Fruit fly (Drosophila melanogaster): ENCODE measurements around the gene CG45071.
A peak's percentile ranks its signal among the peaks of the same experiment; 100 is the strongest.

Gene CG45071

DNA sequence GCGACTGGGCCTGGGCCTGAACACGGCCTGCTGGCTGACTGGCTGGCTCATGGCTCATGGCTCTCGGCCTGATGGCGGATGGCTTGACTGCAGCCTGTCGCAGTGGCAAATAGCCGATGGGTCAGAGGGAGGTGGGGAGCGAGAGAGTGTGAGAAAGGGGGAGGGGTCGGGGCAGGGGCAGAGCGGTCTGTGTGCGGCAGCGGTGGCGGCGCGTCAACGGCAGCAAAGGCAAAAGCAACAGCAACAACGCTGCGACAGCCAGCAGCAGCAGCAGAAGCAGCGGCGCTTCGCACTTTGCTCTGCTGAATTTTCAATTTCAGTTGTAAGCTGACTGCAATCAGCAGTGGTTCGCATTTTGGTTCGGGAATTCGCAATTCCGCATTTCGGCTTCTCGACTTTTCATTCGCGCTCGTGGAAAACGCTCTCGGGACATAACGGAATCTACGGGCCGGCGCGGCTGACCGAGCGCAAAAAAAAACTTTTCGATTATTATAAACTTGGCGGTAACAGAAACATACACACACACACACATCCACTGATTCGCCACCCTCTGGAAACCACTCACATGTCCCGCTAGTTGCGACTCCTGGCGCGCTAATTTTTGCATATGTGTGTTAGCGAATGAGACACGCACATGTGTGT is at the start of gene CG45071:
Gene CG45071 (plus strand): TSS at position 317 of the 642 bp plus-strand sequence.
- TF ChIP-seq eg (GFP tag; IDR thresholded peaks at IDR 0.05) (peak; percentile 10; the same call in 1 of the 3 replicates), ss (GFP tag; optimal IDR thresholded peaks at IDR 0.05) (peak in 1 of 2 experiments; percentile 48), dsx (GFP tag; optimal IDR thresholded peaks at IDR 0.05; ENCODE audit: poor library complexity, severe bottlenecking) (no peak), CG6854 (GFP tag; optimal IDR thresholded peaks at IDR 0.05) (peak; percentile 100), CG6163 (GFP tag; IDR thresholded peaks at IDR 0.05) (no peak; the same call in 2 of the 3 replicates), CG8632 (GFP tag; optimal IDR thresholded peaks at IDR 0.05) (no peak), Gug (GFP tag; IDR thresholded peaks at IDR 0.05) (0 out of 2 replicates have a peak, but pooled peaks have one; percentile 24), Blimp-1 (GFP tag; optimal IDR thresholded peaks at IDR 0.05) (peak; percentile 49), CG31627 (GFP tag; optimal IDR thresholded peaks at IDR 0.05) (no peak), CG9139 (GFP tag; optimal IDR thresholded peaks at IDR 0.05) (no peak), CG7368 (GFP tag; optimal IDR thresholded peaks at IDR 0.05) (no peak), CG16779 (tag; optimal IDR thresholded peaks at IDR 0.05) (no peak), Hr4 (GFP tag; optimal IDR thresholded peaks at IDR 0.05) (no peak), svp (GFP tag) (no peak), Eip78C (GFP tag) (peak; percentile 54), CG6276 (GFP tag; optimal IDR thresholded peaks at IDR 0.05) (peak; percentile 3), CG15336 (GFP tag; IDR thresholded peaks at IDR 0.05) (no peak), Sox15 (GFP tag; optimal IDR thresholded peaks at IDR 0.05) (no peak), CG6792 (GFP tag; optimal IDR thresholded peaks at IDR 0.05) (no peak), fkh (GFP tag; optimal IDR thresholded peaks at IDR 0.05) (no peak)

DNA sequence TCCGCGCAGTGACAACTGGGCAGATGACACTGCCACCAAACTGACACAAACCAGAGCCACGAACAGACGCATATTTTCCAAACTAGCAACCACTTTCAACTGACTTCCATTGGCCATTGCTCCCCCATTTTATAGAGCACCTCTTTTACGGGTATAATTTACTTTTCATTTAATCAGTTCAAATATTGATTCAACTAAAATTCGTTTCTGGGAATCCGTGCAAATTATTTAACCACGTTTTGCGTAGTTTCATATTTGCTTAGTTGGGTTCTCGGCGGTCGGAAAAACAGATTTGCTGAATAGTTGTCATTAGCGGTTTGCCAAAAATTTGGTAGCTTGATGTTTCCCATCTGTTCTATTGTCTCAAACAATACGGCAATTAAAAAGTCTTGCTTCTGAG is 44.1 kb upstream of the CG45071 start, which contains the start of gene CG13460:
Gene CG13460 (minus strand): TSS at position 101 of the 400 bp plus-strand sequence.
- no peak for TF ChIP-seq CG15336 (GFP tag; IDR thresholded peaks at IDR 0.05)
- no peak for TF ChIP-seq Met (GFP tag; optimal IDR thresholded peaks at IDR 0.05)
- no peak for TF ChIP-seq salr (GFP tag; optimal IDR thresholded peaks at IDR 0.05)
- TF ChIP-seq Sox15 (GFP tag; optimal IDR thresholded peaks at IDR 0.05): no peak
- no peak for TF ChIP-seq Ets21C (GFP tag; optimal IDR thresholded peaks at IDR 0.05)
- TF ChIP-seq spab (GFP tag; optimal IDR thresholded peaks at IDR 0.05): no peak
- TF ChIP-seq CG11902 (GFP tag; optimal IDR thresholded peaks at IDR 0.05): no peak
- no peak for TF ChIP-seq dac (GFP tag; optimal IDR thresholded peaks at IDR 0.05)
- TF ChIP-seq Eip78C (GFP tag): no peak
- TF ChIP-seq achi (GFP tag; optimal IDR thresholded peaks at IDR 0.05): no peak
- TF ChIP-seq CG9139 (GFP tag; optimal IDR thresholded peaks at IDR 0.05): no peak
- TF ChIP-seq topi (GFP tag; optimal IDR thresholded peaks at IDR 0.05): no peak
- TF ChIP-seq CG6808 (GFP tag; optimal IDR thresholded peaks at IDR 0.05): no peak
- no peak for TF ChIP-seq Ets96B (tag; optimal IDR thresholded peaks at IDR 0.05)
- TF ChIP-seq CG8319 (GFP tag; optimal IDR thresholded peaks at IDR 0.05): no peak
- TF ChIP-seq lz (GFP tag; optimal IDR thresholded peaks at IDR 0.05): no peak

DNA sequence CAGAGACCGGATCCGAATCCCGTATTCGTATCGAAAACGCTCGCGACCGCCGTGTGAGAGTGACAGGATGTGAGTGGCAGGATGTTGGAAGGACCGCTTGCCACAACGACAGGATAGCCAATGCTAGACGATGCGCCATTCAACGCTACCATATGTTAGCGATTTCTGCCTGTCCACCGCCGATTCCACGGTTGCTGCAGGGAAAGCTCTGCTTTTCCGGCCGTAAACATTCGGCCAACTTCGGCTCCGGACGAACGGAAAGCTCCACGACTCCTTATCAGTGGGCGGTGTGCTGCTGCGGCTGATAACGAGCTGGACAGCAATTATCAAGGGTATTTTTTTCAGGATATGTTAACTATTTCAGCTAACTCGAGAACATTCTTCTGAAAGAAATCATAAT is 40.8 kb upstream of the CG45071 start, which contains the start of gene Sytbeta:
Gene Sytbeta (minus strand): TSS at position 101 of the 400 bp plus-strand sequence.
- TF ChIP-seq achi (GFP tag; optimal IDR thresholded peaks at IDR 0.05) (no peak), CG8632 (GFP tag; optimal IDR thresholded peaks at IDR 0.05) (no peak), Sox15 (GFP tag; optimal IDR thresholded peaks at IDR 0.05) (no peak), CG6163 (GFP tag; IDR thresholded peaks at IDR 0.05) (no peak), Eip93F (GFP tag; optimal IDR thresholded peaks at IDR 0.05) (no peak)

- TF ChIP-seq Eip78C (GFP tag) (no peak), CG6163 (GFP tag; IDR thresholded peaks at IDR 0.05) (no peak), CG6854 (GFP tag; optimal IDR thresholded peaks at IDR 0.05) (no peak), CG34406 (GFP tag; optimal IDR thresholded peaks at IDR 0.05) (no peak), Gug (GFP tag; IDR thresholded peaks at IDR 0.05) (no peak)
Observed at dm6 chr3L:15072149-15072548, 33.5 kb upstream of the CG45071 start.

Measured in whole organism, prepupa.